Fruit fly (Drosophila melanogaster): ENCODE results near the gene Spag1.

The Spag1 gene

dm6 chr3R:26906711-26907510 is 40.7 kb upstream of the Spag1 start (continued):
- TF ChIP-seq Sox102F (GFP tag; optimal IDR thresholded peaks at IDR 0.05) (peak; percentile 7), fru (optimal IDR thresholded peaks at IDR 0.05) (no peak), ttk (GFP tag; IDR thresholded peaks at IDR 0.05) (no peak), chn (GFP tag; optimal IDR thresholded peaks at IDR 0.05) (no peak), sd (tag; optimal IDR thresholded peaks at IDR 0.05) (peak; percentile 32), CG17361 (GFP tag; IDR thresholded peaks at IDR 0.05) (no peak), schlank (tag; optimal IDR thresholded peaks at IDR 0.05) (no peak), Nf-YB (GFP tag; optimal IDR thresholded peaks at IDR 0.05) (no peak), CG18619 (GFP tag; optimal IDR thresholded peaks at IDR 0.05) (no peak), gce (GFP tag; IDR thresholded peaks at IDR 0.05) (no peak), CG10565 (GFP tag; optimal IDR thresholded peaks at IDR 0.05) (no peak), Awh (GFP tag; IDR thresholded peaks at IDR 0.05) (no peak), CG12391 (tag; optimal IDR thresholded peaks at IDR 0.05) (no peak), Gug (GFP tag; IDR thresholded peaks at IDR 0.05) (no peak), pan (optimal IDR thresholded peaks at IDR 0.05) (no peak), pan (GFP tag; optimal IDR thresholded peaks at IDR 0.05 in 1 of 2, IDR thresholded peaks at IDR 0.05 in 1 of 2) (peak in 1 of 2 experiments; percentile 47), stc (GFP tag; IDR thresholded peaks at IDR 0.05) (no peak), vvl (GFP tag; IDR thresholded peaks at IDR 0.05) (peak; percentile 35), CG10543 (GFP tag; optimal IDR thresholded peaks at IDR 0.05) (peak; percentile 2), klu (GFP tag; IDR thresholded peaks at IDR 0.05) (no peak), pfk (GFP tag; optimal IDR thresholded peaks at IDR 0.05) (no peak), aop (GFP tag; IDR thresholded peaks at IDR 0.05) (no peak), CG30403 (GFP tag; optimal IDR thresholded peaks at IDR 0.05) (peak; percentile 22), E2f2 (GFP tag; IDR thresholded peaks at IDR 0.05) (0 out of 2 replicates have a peak, but pooled peaks have one; percentile 6), CG9797 (GFP tag; optimal IDR thresholded peaks at IDR 0.05) (no peak), CG7271 (tag; optimal IDR thresholded peaks at IDR 0.05) (no peak), Ets65A (GFP tag) (peak; percentile 45), amos (GFP tag; IDR thresholded peaks at IDR 0.05; ENCODE audit: partially characterized antibody) (0 out of 2 replicates have a peak, but pooled peaks have one; percentile 8), al (GFP tag; IDR thresholded peaks at IDR 0.05) (peak; percentile 40; the same call in 1 of the 2 replicates), D19B (GFP tag; optimal IDR thresholded peaks at IDR 0.05) (peak; percentile 74), ftz-f1 (GFP tag; optimal IDR thresholded peaks at IDR 0.05) (peak; percentile 54), CG8924 (tag; optimal IDR thresholded peaks at IDR 0.05) (no peak), lilli (GFP tag; optimal IDR thresholded peaks at IDR 0.05) (peak; percentile 35), twi (tag; optimal IDR thresholded peaks at IDR 0.05) (no peak), sob (GFP tag; IDR thresholded peaks at IDR 0.05) (0 out of 2 replicates have a peak, but pooled peaks have one; percentile 34), CG8359 (GFP tag; optimal IDR thresholded peaks at IDR 0.05; ENCODE audit: borderline replicate concordance) (no peak), CG7556 (GFP tag; optimal IDR thresholded peaks at IDR 0.05) (no peak), CG43689 (GFP tag; IDR thresholded peaks at IDR 0.05) (no peak), row (GFP tag; IDR thresholded peaks at IDR 0.05) (peak; percentile 58), D19A (tag; optimal IDR thresholded peaks at IDR 0.05) (no peak), CG16815 (GFP tag; optimal IDR thresholded peaks at IDR 0.05) (no peak), NK7.1 (GFP tag; optimal IDR thresholded peaks at IDR 0.05) (no peak), lab (GFP tag; optimal IDR thresholded peaks at IDR 0.05) (no peak), pros (GFP tag; optimal IDR thresholded peaks at IDR 0.05) (no peak), Drgx (GFP tag; IDR thresholded peaks at IDR 0.05) (peak; percentile 38; the same call in 1 of the 2 replicates), shn (GFP tag; optimal IDR thresholded peaks at IDR 0.05) (no peak), CG11456 (GFP tag; IDR thresholded peaks at IDR 0.05) (0 out of 3 replicates have a peak, but pooled peaks have one; percentile 51), abd-A (tag; optimal IDR thresholded peaks at IDR 0.05) (peak; percentile 41), Hsf (GFP tag; optimal IDR thresholded peaks at IDR 0.05) (no peak), inv (GFP tag; IDR thresholded peaks at IDR 0.05; ENCODE audit: partially characterized antibody) (no peak)
